Worm (Caenorhabditis elegans): ENCODE results near the gene K09C4.1.

DNA sequence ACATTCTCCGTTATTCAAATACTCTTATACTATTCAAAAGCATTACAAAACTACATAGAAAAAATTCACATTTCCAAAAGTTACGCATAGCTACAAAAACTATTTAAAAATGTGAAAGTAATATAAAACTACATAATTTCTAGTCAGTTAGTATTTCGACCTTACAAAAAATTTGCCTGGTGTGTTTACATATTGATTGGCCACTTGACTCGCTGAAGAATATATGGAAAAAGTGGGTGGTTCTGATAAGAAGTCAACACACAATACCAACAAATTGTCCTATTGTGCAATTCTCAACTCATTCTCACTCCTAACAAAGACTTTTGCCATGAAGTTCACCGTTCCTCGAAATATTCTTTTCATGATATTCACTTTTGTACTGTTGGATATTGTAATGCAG lies at the start of gene K09C4.1:
- TF ChIP-seq dao-5 (tag; optimal IDR thresholded peaks at IDR 0.05) (no peak), him-1 (tag; optimal IDR thresholded peaks at IDR 0.05) (no peak)

All from whole organism, L4/young adult.